Fruit fly (Drosophila melanogaster) whole organism, wandering third instar larva: ENCODE measurements around the gene acj6.

Experiments
- Abd-B ChIP-seq: fragments of >200 bp; optimal IDR thresholded peaks from 2 replicates; lab custom pipeline; 2017; ENCODE audit warnings: missing biosample characterization, missing genetic modification characterization
- CG32264 ChIP-seq: fragments of 200-800 bp; sonication (Bioruptor generic); optimal IDR thresholded peaks from 2 replicates; lab custom pipeline; 2016; ENCODE audit warnings: missing biosample characterization, missing genetic modification characterization
- CG9705 ChIP-seq: fragments of 200-800 bp; sonication (Bioruptor generic); optimal IDR thresholded peaks from 2 replicates; lab custom pipeline; 2018; ENCODE audit warnings: missing biosample characterization, mild to moderate bottlenecking, missing genetic modification characterization
- CrebA ChIP-seq: fragments of 200-800 bp; sonication (Bioruptor generic); optimal IDR thresholded peaks from 2 replicates; lab custom pipeline; 2016; ENCODE audit warnings: missing biosample characterization, mild to moderate bottlenecking, missing genetic modification characterization, borderline replicate concordance
- Dfd ChIP-seq: fragments of >200 bp; optimal IDR thresholded peaks from 2 replicates; lab custom pipeline; 2017; ENCODE audit warnings: missing biosample characterization, missing genetic modification characterization
- Dif ChIP-seq: fragments of 200-275, 200-300 bp; sonication (Bioruptor generic); optimal IDR thresholded peaks from 2 replicates; lab custom pipeline; 2018; ENCODE audit warnings: missing biosample characterization, missing genetic modification characterization; ENCODE audit not compliant: partially characterized antibody
- GATAd ChIP-seq: sonication (Bioruptor generic); optimal IDR thresholded peaks from 2 replicates; lab custom pipeline; 2016; ENCODE audit warnings: missing biosample characterization, missing genetic modification characterization
- HLH106 ChIP-seq: fragments of 200-800 bp; optimal IDR thresholded peaks from 3 replicates; lab custom pipeline; 2019; ENCODE audit warnings: missing biosample characterization, mild to moderate bottlenecking, missing genetic modification characterization, moderate library complexity
- Hnf4 ChIP-seq: fragments of 200-800 bp; sonication (Bioruptor generic); optimal IDR thresholded peaks from 2 replicates; lab custom pipeline; 2016; ENCODE audit warnings: missing biosample characterization, mild to moderate bottlenecking, missing genetic modification characterization
- Hr78 ChIP-seq: fragments of >200 bp; optimal IDR thresholded peaks from 2 replicates; lab custom pipeline; 2017; ENCODE audit warnings: missing biosample characterization, missing genetic modification characterization
- Hr83 ChIP-seq: fragments of 200-300 bp; sonication (Bioruptor generic); optimal IDR thresholded peaks from 2 replicates; lab custom pipeline; 2016; ENCODE audit warnings: missing biosample characterization, mild to moderate bottlenecking, missing genetic modification characterization, moderate library complexity; ENCODE audit not compliant: poor library complexity, severe bottlenecking
- Jra ChIP-seq: sonication (Bioruptor generic); optimal IDR thresholded peaks from 2 replicates; lab custom pipeline; 2016; ENCODE audit warnings: missing biosample characterization, missing genetic modification characterization
- Mio ChIP-seq: sonication (Bioruptor generic); optimal IDR thresholded peaks from 2 replicates; lab custom pipeline; 2016; ENCODE audit warnings: missing biosample characterization, missing genetic modification characterization
- Myc ChIP-seq: fragments of >200 bp; optimal IDR thresholded peaks from 2 replicates; lab custom pipeline; 2017
- N ChIP-seq: fragments of >200 bp; optimal IDR thresholded peaks from 2 replicates; lab custom pipeline; 2018; ENCODE audit warnings: missing biosample characterization, missing external identifiers, missing genetic modification characterization
- OdsH ChIP-seq: fragments of 200-800 bp; sonication (Bioruptor generic); optimal IDR thresholded peaks from 2 replicates; lab custom pipeline; 2016; ENCODE audit warnings: missing biosample characterization, mild to moderate bottlenecking, missing genetic modification characterization
- Rel ChIP-seq, 2 experiments: fragments of 200-800 bp; sonication (Bioruptor generic) in 1 of 2; optimal IDR thresholded peaks; 2 replicates in 1 of 2; 3 replicates in 1 of 2; lab custom pipeline; 2016 to 2019; ENCODE audit warnings: mild to moderate bottlenecking in 2 of 2, missing biosample characterization in 2 of 2, missing genetic modification characterization in 2 of 2, moderate library complexity in 1 of 2
- Sp1 ChIP-seq: fragments of 200-800 bp; sonication (Bioruptor generic); optimal IDR thresholded peaks from 3 replicates; lab custom pipeline; 2019; ENCODE audit warnings: missing biosample characterization, mild to moderate bottlenecking, missing genetic modification characterization, moderate library complexity
- Vsx2 ChIP-seq: fragments of 200-300, 225-300 bp; sonication (Bioruptor generic); optimal IDR thresholded peaks from 2 replicates; lab custom pipeline; 2018; ENCODE audit warnings: missing biosample characterization, missing genetic modification characterization; ENCODE audit not compliant: partially characterized antibody
- brk ChIP-seq: fragments of 200-800 bp; sonication (Bioruptor generic); optimal IDR thresholded peaks from 2 replicates; lab custom pipeline; 2016; ENCODE audit warnings: missing biosample characterization, mild to moderate bottlenecking, missing genetic modification characterization
- dl ChIP-seq, 2 experiments: fragments of 175-275, 200-275 bp in 1 of 2; fragments of 200-275 bp in 1 of 2; sonication (Bioruptor generic); optimal IDR thresholded peaks; lab custom pipeline; 2018; ENCODE audit warnings: mild to moderate bottlenecking in 2 of 2, missing biosample characterization in 2 of 2, missing genetic modification characterization in 2 of 2, moderate library complexity in 2 of 2; ENCODE audit not compliant: partially characterized antibody in 2 of 2, insufficient read depth in 1 of 2
- dmrt93B ChIP-seq: fragments of 200-800 bp; sonication (Bioruptor generic); optimal IDR thresholded peaks from 2 replicates; lab custom pipeline; 2018; ENCODE audit warnings: missing biosample characterization, mild to moderate bottlenecking, missing genetic modification characterization
- dsf ChIP-seq: sonication (Bioruptor generic); optimal IDR thresholded peaks from 2 replicates; lab custom pipeline; 2016; ENCODE audit warnings: missing biosample characterization, missing genetic modification characterization, borderline replicate concordance
- ey ChIP-seq: fragments of 200-800 bp; sonication (Bioruptor generic); optimal IDR thresholded peaks from 2 replicates; lab custom pipeline; 2016; ENCODE audit warnings: missing biosample characterization, missing genetic modification characterization
- foxo ChIP-seq, 2 experiments: fragments of 200-800 bp; sonication (Bioruptor generic); optimal IDR thresholded peaks; 2 replicates in 1 of 2; 3 replicates in 1 of 2; lab custom pipeline; 2016 to 2017; ENCODE audit warnings: missing biosample characterization in 2 of 2, missing genetic modification characterization in 2 of 2
- fru ChIP-seq: fragments of 200-800 bp; sonication (Bioruptor generic); optimal IDR thresholded peaks from 3 replicates; lab custom pipeline; 2016; ENCODE audit warnings: missing biosample characterization, mild to moderate bottlenecking, missing genetic modification characterization
- h ChIP-seq: fragments of 200-800 bp; sonication (Bioruptor generic); optimal IDR thresholded peaks from 3 replicates; lab custom pipeline; 2016; ENCODE audit warnings: missing biosample characterization, mild to moderate bottlenecking, missing genetic modification characterization
- jim ChIP-seq: fragments of 175-275, 200-325 bp; sonication (Bioruptor generic); optimal IDR thresholded peaks from 2 replicates; lab custom pipeline; 2016; ENCODE audit warnings: missing biosample characterization, mild to moderate bottlenecking, missing genetic modification characterization
- lola ChIP-seq: fragments of >200 bp; optimal IDR thresholded peaks from 2 replicates; lab custom pipeline; 2017; ENCODE audit warnings: missing biosample characterization, missing genetic modification characterization
- pan ChIP-seq: fragments of >200 bp; optimal IDR thresholded peaks from 2 replicates; lab custom pipeline; 2017
- psq ChIP-seq: fragments of 200-800 bp; sonication (Bioruptor generic); optimal IDR thresholded peaks from 3 replicates; lab custom pipeline; 2017; ENCODE audit warnings: missing biosample characterization, mild to moderate bottlenecking, missing genetic modification characterization, moderate library complexity
- rgr ChIP-seq: fragments of 200-800 bp; sonication (Bioruptor generic); optimal IDR thresholded peaks from 3 replicates; lab custom pipeline; 2016; ENCODE audit warnings: missing biosample characterization, mild to moderate bottlenecking, missing genetic modification characterization
- sage ChIP-seq: fragments of 200-800 bp; sonication (Bioruptor generic); optimal IDR thresholded peaks from 2 replicates; lab custom pipeline; 2016; ENCODE audit warnings: missing biosample characterization, mild to moderate bottlenecking, missing genetic modification characterization
- sv ChIP-seq: fragments of 200-800 bp; sonication (Bioruptor generic); optimal IDR thresholded peaks from 3 replicates; lab custom pipeline; 2016; ENCODE audit warnings: missing biosample characterization, missing genetic modification characterization
- usp ChIP-seq: fragments of >200 bp; optimal IDR thresholded peaks from 2 replicates; lab custom pipeline; 2017; ENCODE audit warnings: missing biosample characterization, missing genetic modification characterization
- woc ChIP-seq: sonication (Bioruptor generic); optimal IDR thresholded peaks from 2 replicates; lab custom pipeline; 2016; ENCODE audit warnings: missing biosample characterization, mild to moderate bottlenecking, missing genetic modification characterization

The acj6 gene

dm6 chrX:15334999-15335398 is 43.9 kb downstream of the acj6 start:
- TF ChIP-seq dmrt93B (GFP tag; lab: Kevin White, UChicago) (no peak), N (no peak), pan (lab: Kevin White, UChicago) (no peak), Hnf4 (GFP tag; lab: Kevin White, UChicago) (no peak), jim (GFP tag; lab: Kevin White, UChicago) (no peak), Myc (lab: Kevin White, UChicago) (no peak), dl (GFP tag; optimal IDR thresholded peaks at IDR 0.05; lab: Kevin White, UChicago; ENCODE audit: insufficient read depth in 1 of 2, partially characterized antibody in 2 of 2) (no peak), Mio (GFP tag; lab: Kevin White, UChicago) (no peak), sv (GFP tag; lab: Kevin White, UChicago) (no peak), Abd-B (GFP tag; lab: Kevin White, UChicago) (no peak), usp (GFP tag; lab: Kevin White, UChicago) (no peak), Dif (GFP tag; lab: Kevin White, UChicago) (no peak), lola (GFP tag; lab: Kevin White, UChicago) (no peak), Hr78 (GFP tag; lab: Kevin White, UChicago) (no peak), brk (GFP tag; lab: Kevin White, UChicago) (no peak)

- TF ChIP-seq GATAd (GFP tag; lab: Kevin White, UChicago) (no peak), fru (GFP tag; lab: Kevin White, UChicago) (peak; percentile 93), Sp1 (GFP tag; lab: Kevin White, UChicago) (peak; percentile 13), Hr83 (GFP tag; lab: Kevin White, UChicago) (no peak), psq (GFP tag; lab: Kevin White, UChicago) (peak; percentile 32), CrebA (GFP tag; lab: Kevin White, UChicago) (no peak), CG32264 (GFP tag; lab: Kevin White, UChicago) (no peak), jim (GFP tag; lab: Kevin White, UChicago) (no peak), sage (GFP tag; lab: Kevin White, UChicago) (no peak), Vsx2 (GFP tag; lab: Kevin White, UChicago) (peak; percentile 71), HLH106 (tag; lab: Kevin White, UChicago) (peak; percentile 25), foxo (GFP tag; optimal IDR thresholded peaks at IDR 0.05; lab: Kevin White, UChicago) (peak in 1 of 2 experiments; percentile 61), CG9705 (GFP tag; lab: Kevin White, UChicago) (no peak), Hr78 (GFP tag; lab: Kevin White, UChicago) (no peak), Jra (GFP tag; lab: Kevin White, UChicago) (no peak), usp (GFP tag; lab: Kevin White, UChicago) (no peak), Abd-B (GFP tag; lab: Kevin White, UChicago) (no peak), sv (GFP tag; lab: Kevin White, UChicago) (no peak), dsf (GFP tag; lab: Kevin White, UChicago) (no peak), Dif (GFP tag; lab: Kevin White, UChicago) (peak; percentile 73), pan (lab: Kevin White, UChicago) (no peak), Rel (GFP tag; optimal IDR thresholded peaks at IDR 0.05; lab: Kevin White, UChicago) (no peak), Rel (tag; optimal IDR thresholded peaks at IDR 0.05; lab: Kevin White, UChicago) (peak; percentile 80), ey (no peak), rgr (peak; percentile 13), OdsH (GFP tag; lab: Kevin White, UChicago) (no peak), dl (GFP tag; optimal IDR thresholded peaks at IDR 0.05; lab: Kevin White, UChicago; ENCODE audit: insufficient read depth in 1 of 2, partially characterized antibody in 2 of 2) (no peak), N (peak; percentile 11), Myc (lab: Kevin White, UChicago) (no peak), lola (GFP tag; lab: Kevin White, UChicago) (no peak), h (GFP tag; lab: Kevin White, UChicago) (peak; percentile 24), woc (GFP tag; lab: Kevin White, UChicago) (peak; percentile 44), Dfd (GFP tag; lab: Kevin White, UChicago) (no peak), dmrt93B (GFP tag; lab: Kevin White, UChicago) (no peak)
- TF ChIP-seq, all 38 proteins: peak for 12
Measured at dm6 chrX:15333066-15333874, 45.6 kb downstream of the acj6 start, which contains the start of the genes CG9114 and HDAC6. Gene CG9114, minus strand, starts transcription at chrX:15333154. Gene HDAC6, plus strand, starts transcription at chrX:15333310.
